Fruit fly (Drosophila melanogaster): ENCODE data around the gene ATPsynCF6.

Gene ATPsynCF6

dm6 chr3R:23334866-23335265, 21.0 kb downstream of the ATPsynCF6 start (continued):
- no peak for TF ChIP-seq CG8290 (GFP tag; optimal IDR thresholded peaks at IDR 0.05)
- TF ChIP-seq CG8290 (tag; optimal IDR thresholded peaks at IDR 0.05), result peak in 1 of 2 experiments; percentile 5
- TF ChIP-seq maf-S (GFP tag; optimal IDR thresholded peaks at IDR 0.05), result no peak
- no peak for TF ChIP-seq MTF-1 (GFP tag; optimal IDR thresholded peaks at IDR 0.05; ENCODE audit: borderline replicate concordance)
- TF ChIP-seq CG7556 (GFP tag; optimal IDR thresholded peaks at IDR 0.05), result no peak
- peak; percentile 77 for TF ChIP-seq lab (GFP tag; optimal IDR thresholded peaks at IDR 0.05)
- no peak for TF ChIP-seq CG10543 (GFP tag; optimal IDR thresholded peaks at IDR 0.05)
- TF ChIP-seq Antp (GFP tag; optimal IDR thresholded peaks at IDR 0.05), result no peak
- TF ChIP-seq CG1602 (GFP tag; optimal IDR thresholded peaks at IDR 0.05), result no peak
- TF ChIP-seq pho (GFP tag; optimal IDR thresholded peaks at IDR 0.05), result peak; percentile 48
- no peak for TF ChIP-seq CG30431 (GFP tag; optimal IDR thresholded peaks at IDR 0.05)
- peak; percentile 70 for TF ChIP-seq Rfx (GFP tag; IDR thresholded peaks at IDR 0.05)
- TF ChIP-seq CG15269 (tag; optimal IDR thresholded peaks at IDR 0.05), result peak; percentile 41
- no peak for TF ChIP-seq ac (GFP tag; optimal IDR thresholded peaks at IDR 0.05)
- TF ChIP-seq stc (GFP tag; IDR thresholded peaks at IDR 0.05), result peak; percentile 18; the same call in 1 of the 2 replicates
- peak; percentile 78 for TF ChIP-seq Med (GFP tag)
- TF ChIP-seq bowl (GFP tag; IDR thresholded peaks at IDR 0.05), result no peak
- no peak for TF ChIP-seq Dref (GFP tag; IDR thresholded peaks at IDR 0.05)
- no peak for TF ChIP-seq CG8478 (optimal IDR thresholded peaks at IDR 0.05)
- peak; percentile 46; the same call in 1 of the 2 replicates for TF ChIP-seq CG32772 (GFP tag; IDR thresholded peaks at IDR 0.05)
- no peak for TF ChIP-seq YL-1 (GFP tag; optimal IDR thresholded peaks at IDR 0.05)
- no peak for TF ChIP-seq fd64A (GFP tag; optimal IDR thresholded peaks at IDR 0.05)
- TF ChIP-seq CG15514 (GFP tag; optimal IDR thresholded peaks at IDR 0.05), result peak; percentile 53
- TF ChIP-seq trem (tag; optimal IDR thresholded peaks at IDR 0.05), result no peak
- no peak for TF ChIP-seq Sry-β (GFP tag; optimal IDR thresholded peaks at IDR 0.05)
- peak; percentile 34 for TF ChIP-seq CG9817 (tag; optimal IDR thresholded peaks at IDR 0.05)
- peak; percentile 13 for TF ChIP-seq zfh2 (GFP tag; optimal IDR thresholded peaks at IDR 0.05)
- TF ChIP-seq cg (GFP tag; optimal IDR thresholded peaks at IDR 0.05), result peak; percentile 29
- TF ChIP-seq CG7271 (tag; optimal IDR thresholded peaks at IDR 0.05), result no peak
- peak; percentile 53 for TF ChIP-seq CG7786 (GFP tag; optimal IDR thresholded peaks at IDR 0.05)
- no peak for TF ChIP-seq CG4854 (GFP tag; optimal IDR thresholded peaks at IDR 0.05)
- no peak; the same call in 1 of the 2 replicates for TF ChIP-seq H2.0 (GFP tag; IDR thresholded peaks at IDR 0.05)
- no peak for TF ChIP-seq CG9437 (GFP tag; optimal IDR thresholded peaks at IDR 0.05)
- TF ChIP-seq GATAe (GFP tag; conservative IDR thresholded peaks at IDR 0.05), result no peak
- TF ChIP-seq CG1603 (tag; optimal IDR thresholded peaks at IDR 0.05), result no peak
- no peak for TF ChIP-seq CG4282 (GFP tag; optimal IDR thresholded peaks at IDR 0.05)
- TF ChIP-seq klu (GFP tag; IDR thresholded peaks at IDR 0.05), result peak; percentile 33; the same call in 1 of the 2 replicates
- TF ChIP-seq schlank (tag; optimal IDR thresholded peaks at IDR 0.05), result no peak
- no peak for TF ChIP-seq pzg (GFP tag; optimal IDR thresholded peaks at IDR 0.05)
- TF ChIP-seq Doc2 (GFP tag; IDR thresholded peaks at IDR 0.05), result no peak
- TF ChIP-seq Blimp-1 (GFP tag; optimal IDR thresholded peaks at IDR 0.05), result no peak
- TF ChIP-seq inv (GFP tag; IDR thresholded peaks at IDR 0.05; ENCODE audit: partially characterized antibody), result no peak
- no peak for TF ChIP-seq pnt (GFP tag; optimal IDR thresholded peaks at IDR 0.05)
- no peak for TF ChIP-seq Six4 (GFP tag; optimal IDR thresholded peaks at IDR 0.05)
- peak in 1 of 2 experiments; percentile 55 for TF ChIP-seq eve (GFP tag; optimal IDR thresholded peaks at IDR 0.05)
- peak; percentile 39 for TF ChIP-seq Hmr (GFP tag; optimal IDR thresholded peaks at IDR 0.05)
- TF ChIP-seq gcm (GFP tag; optimal IDR thresholded peaks at IDR 0.05), result no peak
- TF ChIP-seq CG8765 (GFP tag; IDR thresholded peaks at IDR 0.05), result peak; percentile 33; the same call in 1 of the 2 replicates
- TF ChIP-seq CG17802 (tag; optimal IDR thresholded peaks at IDR 0.05), result no peak
- TF ChIP-seq crp (GFP tag; optimal IDR thresholded peaks at IDR 0.05), result no peak
- TF ChIP-seq CG12659 (GFP tag; optimal IDR thresholded peaks at IDR 0.05), result peak; percentile 30

All from whole organism, embryonic.